Worm (Caenorhabditis elegans): Measurements from ENCODE around the gene C10C5.3.

ce11 chrIV:9353728-9354127 lies 20.9 kb upstream of the C10C5.3 start:
- TF ChIP-seq lim-6 (tag; optimal IDR thresholded peaks at IDR 0.05) = no peak
- no peak for TF ChIP-seq ceh-9 (tag; optimal IDR thresholded peaks at IDR 0.05)
- no peak for TF ChIP-seq nfya-1 (tag; optimal IDR thresholded peaks at IDR 0.05)
- no peak for TF ChIP-seq sox-4 (tag; optimal IDR thresholded peaks at IDR 0.05)
- no peak for TF ChIP-seq pag-3 (tag; optimal IDR thresholded peaks at IDR 0.05; ENCODE audit: borderline replicate concordance)
- TF ChIP-seq hlh-13 (GFP tag; optimal IDR thresholded peaks at IDR 0.05) = no peak
- TF ChIP-seq ama-1 (optimal IDR thresholded peaks at IDR 0.05) = no peak
- TF ChIP-seq pha-4 (tag; optimal IDR thresholded peaks at IDR 0.05) = no peak
- TF ChIP-seq dmd-4 (tag; optimal IDR thresholded peaks at IDR 0.05; ENCODE audit: borderline replicate concordance) = no peak
- no peak for TF ChIP-seq ztf-16 (tag; optimal IDR thresholded peaks at IDR 0.05)
- no peak for TF ChIP-seq T23F11.4 (GFP tag; optimal IDR thresholded peaks at IDR 0.05)
